Fruit fly (Drosophila melanogaster) whole organism, prepupa: Measurements from ENCODE around the gene CG6026.

ENCODE experiments used
- CG10631 ChIP-seq: fragments of 200-800 bp; sonication (Bioruptor generic); optimal IDR thresholded peaks from 2 replicates; lab custom pipeline; 2016; ENCODE audit warnings: missing biosample characterization, missing genetic modification characterization
- CG10669 ChIP-seq: fragments of 200-800 bp; sonication (Bioruptor generic); optimal IDR thresholded peaks from 3 replicates; lab custom pipeline; 2018; ENCODE audit warnings: missing biosample characterization, mild to moderate bottlenecking, missing genetic modification characterization, moderate library complexity
- CG11762 ChIP-seq: fragments of 200-800 bp; sonication (Bioruptor generic); optimal IDR thresholded peaks from 3 replicates; lab custom pipeline; 2016; ENCODE audit warnings: missing biosample characterization, missing genetic modification characterization; ENCODE audit not compliant: insufficient read depth
- CG1621 ChIP-seq: fragments of 200-800 bp; sonication (Bioruptor generic); optimal IDR thresholded peaks from 3 replicates; lab custom pipeline; 2018; ENCODE audit warnings: missing biosample characterization, mild to moderate bottlenecking, missing genetic modification characterization
- CG3032 ChIP-seq: fragments of 200-800 bp; optimal IDR thresholded peaks from 2 replicates; lab custom pipeline; 2019; ENCODE audit warnings: missing biosample characterization, mild to moderate bottlenecking, missing genetic modification characterization, moderate library complexity
- CG31627 ChIP-seq: fragments of 200-800 bp; sonication (Bioruptor generic); optimal IDR thresholded peaks from 3 replicates; lab custom pipeline; 2016; ENCODE audit warnings: missing biosample characterization, missing genetic modification characterization
- CG32006 ChIP-seq: fragments of 200-800 bp; sonication (Bioruptor generic); optimal IDR thresholded peaks from 3 replicates; lab custom pipeline; 2017; ENCODE audit warnings: missing biosample characterization, mild to moderate bottlenecking, missing genetic modification characterization
- CG34406 ChIP-seq: fragments of 200-800 bp; sonication (Bioruptor generic); optimal IDR thresholded peaks from 3 replicates; lab custom pipeline; 2016; ENCODE audit warnings: missing biosample characterization, missing genetic modification characterization
- CG4318 ChIP-seq: fragments of 200-800 bp; sonication (Bioruptor generic); optimal IDR thresholded peaks from 3 replicates; lab custom pipeline; 2017; ENCODE audit warnings: missing biosample characterization, mild to moderate bottlenecking, missing genetic modification characterization
- CG6163 ChIP-seq: fragments of 200-800 bp; sonication (Bioruptor generic); IDR thresholded peaks from 3 replicates; pipeline ENCODE4 v1.3.6; 2022; ENCODE audit warnings: missing biosample characterization, missing genetic modification characterization
- CG6792 ChIP-seq: fragments of 200-800 bp; sonication (Bioruptor generic); optimal IDR thresholded peaks from 3 replicates; lab custom pipeline; 2016; ENCODE audit warnings: missing biosample characterization, missing genetic modification characterization
- CG6808 ChIP-seq: fragments of 200-800 bp; sonication (Bioruptor generic); optimal IDR thresholded peaks from 3 replicates; lab custom pipeline; 2017; ENCODE audit warnings: missing biosample characterization, missing genetic modification characterization, mild to moderate bottlenecking, moderate library complexity, missing genetic modification reagents
- CG6854 ChIP-seq: fragments of 200-800 bp; sonication (Bioruptor generic); optimal IDR thresholded peaks from 2 replicates; lab custom pipeline; 2017; ENCODE audit warnings: missing biosample characterization, mild to moderate bottlenecking, missing genetic modification characterization
- CG7368 ChIP-seq: fragments of 200-800 bp; sonication (Bioruptor generic); optimal IDR thresholded peaks from 3 replicates; lab custom pipeline; 2016; ENCODE audit warnings: missing biosample characterization, missing genetic modification characterization
- CG8119 ChIP-seq: fragments of 200-800 bp; sonication (Bioruptor generic); IDR thresholded peaks from 3 replicates; pipeline ENCODE4 v1.3.6; 2022; ENCODE audit warnings: missing biosample characterization, missing genetic modification characterization
- CG9139 ChIP-seq: fragments of 200-800 bp; sonication (Bioruptor generic); optimal IDR thresholded peaks from 3 replicates; lab custom pipeline; 2017; ENCODE audit warnings: missing biosample characterization, mild to moderate bottlenecking, missing genetic modification characterization
- Eip75B ChIP-seq: fragments of 200-800 bp; sonication (Bioruptor generic); optimal IDR thresholded peaks from 3 replicates; lab custom pipeline; 2016; ENCODE audit warnings: missing biosample characterization, missing genetic modification characterization
- Eip78C ChIP-seq: fragments of 200-800 bp; sonication (Bioruptor generic); peaks from one replicate; lab custom pipeline; 2016; ENCODE audit warnings: missing biosample characterization, missing genetic modification characterization
- Ets21C ChIP-seq: fragments of 200-800 bp; sonication (Bioruptor generic); optimal IDR thresholded peaks from 3 replicates; lab custom pipeline; 2016; ENCODE audit warnings: missing biosample characterization, missing genetic modification characterization
- Gug ChIP-seq: fragments of 200-800 bp; sonication (Bioruptor generic); IDR thresholded peaks from 2 replicates; pipeline ENCODE4 v1.3.6; 2022; ENCODE audit warnings: missing biosample characterization, missing genetic modification characterization
- Hr39 ChIP-seq: fragments of 200-800 bp; sonication (Bioruptor generic); optimal IDR thresholded peaks from 2 replicates; lab custom pipeline; 2016; ENCODE audit warnings: missing biosample characterization, missing genetic modification characterization
- Lpt ChIP-seq: fragments of 200-800 bp; sonication (Bioruptor generic); optimal IDR thresholded peaks from 3 replicates; lab custom pipeline; 2016; ENCODE audit warnings: missing biosample characterization, missing genetic modification characterization
- Met ChIP-seq: fragments of 200-800 bp; sonication (Bioruptor generic); optimal IDR thresholded peaks from 3 replicates; lab custom pipeline; 2016; ENCODE audit warnings: missing biosample characterization, missing genetic modification characterization
- OdsH ChIP-seq: fragments of 200-800 bp; sonication (Bioruptor generic); optimal IDR thresholded peaks from 3 replicates; lab custom pipeline; 2016; ENCODE audit warnings: missing biosample characterization, missing genetic modification characterization
- Smox ChIP-seq: fragments of 200-800 bp; sonication (Bioruptor generic); optimal IDR thresholded peaks from 3 replicates; lab custom pipeline; 2016; ENCODE audit warnings: missing biosample characterization, missing genetic modification characterization
- Sox102F ChIP-seq: fragments of 200-800 bp; sonication (Bioruptor generic); optimal IDR thresholded peaks from 2 replicates; lab custom pipeline; 2016; ENCODE audit warnings: missing biosample characterization, mild to moderate bottlenecking, missing genetic modification characterization
- Sox15 ChIP-seq: fragments of 200-800 bp; sonication (Bioruptor generic); optimal IDR thresholded peaks from 3 replicates; lab custom pipeline; 2016; ENCODE audit warnings: missing biosample characterization, missing genetic modification characterization
- achi ChIP-seq: fragments of 200-800 bp; sonication (Bioruptor generic); optimal IDR thresholded peaks from 3 replicates; lab custom pipeline; 2016; ENCODE audit warnings: missing biosample characterization, missing genetic modification characterization
- acj6 ChIP-seq: fragments of 200-800 bp; sonication (Bioruptor generic); optimal IDR thresholded peaks from 3 replicates; lab custom pipeline; 2016; ENCODE audit warnings: missing biosample characterization, missing genetic modification characterization
- cyc ChIP-seq: fragments of 200-800 bp; sonication (Bioruptor generic); optimal IDR thresholded peaks from 3 replicates; lab custom pipeline; 2016; ENCODE audit warnings: missing biosample characterization, missing genetic modification characterization
- dac ChIP-seq: fragments of 200-800 bp; sonication (Bioruptor generic); optimal IDR thresholded peaks from 2 replicates; lab custom pipeline; 2017; ENCODE audit warnings: missing biosample characterization, mild to moderate bottlenecking, missing genetic modification characterization
- dsx ChIP-seq: fragments of 200-800 bp; optimal IDR thresholded peaks from 3 replicates; lab custom pipeline; 2019; ENCODE audit warnings: missing biosample characterization, mild to moderate bottlenecking, missing genetic modification characterization, moderate library complexity; ENCODE audit not compliant: poor library complexity, severe bottlenecking
- eg ChIP-seq: fragments of 200-800 bp; sonication (Bioruptor generic); IDR thresholded peaks from 3 replicates; pipeline ENCODE4 v1.3.6; 2022; ENCODE audit warnings: missing biosample characterization, missing genetic modification characterization
- esn ChIP-seq: fragments of 200-800 bp; sonication (Bioruptor generic); optimal IDR thresholded peaks from 2 replicates; lab custom pipeline; 2016; ENCODE audit warnings: missing biosample characterization, mild to moderate bottlenecking, missing genetic modification characterization, moderate library complexity
- fd59A ChIP-seq: fragments of 200-800 bp; sonication (Bioruptor generic); optimal IDR thresholded peaks from 2 replicates; lab custom pipeline; 2017; ENCODE audit warnings: missing biosample characterization, mild to moderate bottlenecking, missing genetic modification characterization, missing genetic modification reagents
- fd85E ChIP-seq: fragments of 200-800 bp; sonication (Bioruptor generic); optimal IDR thresholded peaks from 3 replicates; lab custom pipeline; 2016; ENCODE audit warnings: missing biosample characterization, missing genetic modification characterization
- fkh ChIP-seq: fragments of 200-800 bp; sonication (Bioruptor generic); optimal IDR thresholded peaks from 3 replicates; lab custom pipeline; 2017; ENCODE audit warnings: missing biosample characterization, mild to moderate bottlenecking, missing genetic modification characterization, moderate library complexity
- lz ChIP-seq: fragments of 200-800 bp; sonication (Bioruptor generic); optimal IDR thresholded peaks from 3 replicates; lab custom pipeline; 2016; ENCODE audit warnings: missing biosample characterization, missing genetic modification characterization
- net ChIP-seq: fragments of 200-800 bp; sonication (Bioruptor generic); optimal IDR thresholded peaks from 3 replicates; lab custom pipeline; 2016; ENCODE audit warnings: missing biosample characterization, missing genetic modification characterization
- pdm3 ChIP-seq: fragments of 200-800 bp; sonication (Bioruptor generic); optimal IDR thresholded peaks from 3 replicates; lab custom pipeline; 2016; ENCODE audit warnings: missing biosample characterization, missing genetic modification characterization
- salr ChIP-seq, 2 experiments: fragments of 200-800 bp; sonication (Bioruptor generic); optimal IDR thresholded peaks; 3 replicates each; lab custom pipeline; 2016 to 2018; ENCODE audit warnings: missing biosample characterization in 2 of 2, missing genetic modification characterization in 2 of 2, mild to moderate bottlenecking in 1 of 2
- spab ChIP-seq: fragments of 200-800 bp; sonication (Bioruptor generic); optimal IDR thresholded peaks from 2 replicates; lab custom pipeline; 2017; ENCODE audit warnings: missing biosample characterization, mild to moderate bottlenecking, missing genetic modification characterization, missing genetic modification reagents
- ss ChIP-seq, 2 experiments: fragments of 200-800 bp; sonication (Bioruptor generic); optimal IDR thresholded peaks; 2 replicates in 1 of 2; 3 replicates in 1 of 2; lab custom pipeline; 2017 to 2018; ENCODE audit warnings: mild to moderate bottlenecking in 2 of 2, missing biosample characterization in 2 of 2, missing genetic modification characterization in 2 of 2, moderate library complexity in 1 of 2
- svp ChIP-seq: fragments of 200-800 bp; sonication (Bioruptor generic); peaks from one replicate; lab custom pipeline; 2016; ENCODE audit warnings: missing biosample characterization, missing genetic modification characterization
- topi ChIP-seq: fragments of 200-800 bp; sonication (Bioruptor generic); optimal IDR thresholded peaks from 3 replicates; lab custom pipeline; 2016; ENCODE audit warnings: missing biosample characterization, missing genetic modification characterization
- vri ChIP-seq: fragments of 200-800 bp; sonication (Bioruptor generic); optimal IDR thresholded peaks from 3 replicates; lab custom pipeline; 2016; ENCODE audit warnings: missing biosample characterization, mild to moderate bottlenecking, missing genetic modification characterization

Gene CG6026

dm6 chr3R:19051247-19051646 lies 17.9 kb downstream of the CG6026 start:
- TF ChIP-seq Eip75B = no peak
- peak; percentile 67 for TF ChIP-seq vri (GFP tag; lab: Kevin White, UChicago)

- TF ChIP-seq salr (GFP tag; optimal IDR thresholded peaks at IDR 0.05; lab: Kevin White, UChicago) (no peak), CG4318 (no peak)
- TF ChIP-seq, all 60 proteins: peak for 0
These were observed 19.1 kb downstream of the CG6026 start for dm6 chr3R:19052475-19052874.

- peak; percentile 30 for TF ChIP-seq Eip78C (GFP tag; lab: Kevin White, UChicago)
- TF ChIP-seq fd59A = no peak
- peak; percentile 39 for TF ChIP-seq Met
These were observed 21.5 kb downstream of the CG6026 start for dm6 chr3R:19054839-19055238.

dm6 chr3R:19056884-19057283 lies 23.5 kb downstream of the CG6026 start:
- no peak for TF ChIP-seq CG6854 (GFP tag; lab: Kevin White, UChicago)
- TF ChIP-seq fd59A = no peak
- peak; percentile 15 for TF ChIP-seq net (GFP tag; lab: Kevin White, UChicago)
- TF ChIP-seq Smox (GFP tag; lab: Kevin White, UChicago) = no peak
- no peak for TF ChIP-seq Sox102F (GFP tag; lab: Kevin White, UChicago)
- no peak for TF ChIP-seq CG34406 (GFP tag; lab: Kevin White, UChicago)
- no peak for TF ChIP-seq dac (GFP tag; lab: Kevin White, UChicago)
- no peak for TF ChIP-seq Sox15 (GFP tag; lab: Kevin White, UChicago)
- TF ChIP-seq fkh (GFP tag; lab: Kevin White, UChicago) = peak; percentile 69
- no peak for TF ChIP-seq CG3032 (tag; lab: Kevin White, UChicago)
- no peak for TF ChIP-seq CG4318
- TF ChIP-seq CG9139 (GFP tag; lab: Kevin White, UChicago) = peak; percentile 2
- TF ChIP-seq dsx = peak; percentile 17
- TF ChIP-seq Eip75B = peak; percentile 0
- TF ChIP-seq CG6808 (GFP tag; lab: Kevin White, UChicago) = no peak
- no peak for TF ChIP-seq CG10669 (GFP tag; lab: Kevin White, UChicago)
- TF ChIP-seq esn (GFP tag; lab: Kevin White, UChicago) = no peak
- TF ChIP-seq CG32006 (GFP tag; lab: Kevin White, UChicago) = no peak
- no peak for TF ChIP-seq CG7368 (GFP tag; lab: Kevin White, UChicago)
- TF ChIP-seq ss (GFP tag; optimal IDR thresholded peaks at IDR 0.05; lab: Kevin White, UChicago) = peak; percentile 39 to 51
- TF ChIP-seq Met = no peak
- TF ChIP-seq Eip78C (GFP tag; lab: Kevin White, UChicago) = peak; percentile 66
- no peak for TF ChIP-seq cyc (GFP tag; lab: Kevin White, UChicago)
- no peak for TF ChIP-seq OdsH (GFP tag; lab: Kevin White, UChicago)
- TF ChIP-seq CG6163 = 0 out of 3 replicates have a peak, but pooled peaks have one; percentile 44
- TF ChIP-seq Ets21C (GFP tag; lab: Kevin White, UChicago) = no peak
- no peak for TF ChIP-seq CG31627
- TF ChIP-seq lz (GFP tag; lab: Kevin White, UChicago) = no peak
- TF ChIP-seq Gug = peak; percentile 22; the same call in 1 of the 2 replicates
- TF ChIP-seq eg (GFP tag; lab: Robert Waterston, UW) = no peak
- no peak for TF ChIP-seq CG6792
- peak; percentile 46 for TF ChIP-seq svp (GFP tag; lab: Kevin White, UChicago)
- TF ChIP-seq achi (GFP tag; lab: Kevin White, UChicago) = peak; percentile 19
- TF ChIP-seq pdm3 = no peak
- TF ChIP-seq salr (GFP tag; optimal IDR thresholded peaks at IDR 0.05; lab: Kevin White, UChicago) = no peak
- TF ChIP-seq fd85E (GFP tag; lab: Kevin White, UChicago) = no peak
- TF ChIP-seq CG10631 (GFP tag; lab: Kevin White, UChicago) = peak; percentile 37
- no peak for TF ChIP-seq CG8119
- TF ChIP-seq spab = peak; percentile 4
- TF ChIP-seq Hr39 (GFP tag; lab: Kevin White, UChicago) = no peak
- no peak for TF ChIP-seq CG11762 (GFP tag; lab: Kevin White, UChicago)
- no peak for TF ChIP-seq topi (GFP tag; lab: Kevin White, UChicago)
- no peak for TF ChIP-seq acj6
- TF ChIP-seq CG1621 (tag; lab: Kevin White, UChicago) = peak; percentile 8
- no peak for TF ChIP-seq Lpt
